Fruit fly (Drosophila melanogaster): ENCODE results near the gene CG7886.

- TF ChIP-seq Dll (optimal IDR thresholded peaks at IDR 0.05), result no peak
- TF ChIP-seq psq (optimal IDR thresholded peaks at IDR 0.05), result no peak
Measured at dm6 chr3R:14690065-14690464, 47.7 kb upstream of the CG7886 start.
